Worm (Caenorhabditis elegans) whole organism, L4 larva: ENCODE results near the gene lst-6.

Source experiments
- D1046.2 ChIP-seq: fragments of 200-800 bp; sonication (Bioruptor generic); IDR thresholded peaks from 2 replicates; pipeline ENCODE4 v1.3.6; 2022; ENCODE audit warnings: missing genetic modification characterization, missing compliant biosample characterization
- F26F4.8 ChIP-seq: fragments of 200-800 bp; sonication (Bioruptor generic); conservative IDR thresholded peaks from 2 replicates; pipeline ENCODE4 v1.3.6; 2022; ENCODE audit warnings: missing genetic modification characterization, missing compliant biosample characterization
- F49E8.2 ChIP-seq: sonication (generic microtip); optimal IDR thresholded peaks from 2 replicates; lab custom pipeline; 2016; ENCODE audit warnings: missing compliant biosample characterization, mild to moderate bottlenecking, missing genetic modification characterization, borderline replicate concordance
- R02D3.7 ChIP-seq: fragments of 150-350 bp; sonication (generic microtip); optimal IDR thresholded peaks from 3 replicates; lab custom pipeline; 2014; ENCODE audit warnings: missing biosample characterization, missing genetic modification characterization
- T20F7.1 ChIP-seq: fragments of 200-800 bp; sonication (Bioruptor generic); optimal IDR thresholded peaks from 2 replicates; lab custom pipeline; 2018; ENCODE audit warnings: mild to moderate bottlenecking, missing genetic modification characterization, missing compliant biosample characterization
- T26A8.4 ChIP-seq: fragments of 200-800 bp; sonication (Bioruptor generic); IDR thresholded peaks from 2 replicates; pipeline ENCODE4 v1.3.6; 2022; ENCODE audit warnings: missing genetic modification characterization, missing compliant biosample characterization
- Y105C5A.15 ChIP-seq: fragments of 200-800 bp; sonication (Bioruptor generic); IDR thresholded peaks from 2 replicates; pipeline ENCODE4 v1.3.6; 2022; ENCODE audit warnings: missing genetic modification characterization, missing compliant biosample characterization
- Y75B8A.6 ChIP-seq: fragments of 200-800 bp; sonication (Bioruptor generic); IDR thresholded peaks from 2 replicates; pipeline ENCODE4 v1.3.6; 2022; ENCODE audit warnings: missing genetic modification reagents, missing genetic modification characterization, missing compliant biosample characterization
- aha-1 ChIP-seq: fragments of 150-350 bp; peaks from one replicate; lab custom pipeline; 2014; ENCODE audit warnings: missing biosample characterization, missing genetic modification characterization
- aly-2 ChIP-seq: sonication (generic microtip); optimal IDR thresholded peaks from 2 replicates; lab custom pipeline; 2018; ENCODE audit warnings: missing biosample characterization, missing genetic modification characterization
- ceh-20 ChIP-seq: fragments of 200-800 bp; sonication (Bioruptor generic); IDR thresholded peaks from 2 replicates; pipeline ENCODE4 v1.3.6; 2022; ENCODE audit warnings: missing genetic modification reagents, missing genetic modification characterization, missing compliant biosample characterization
- ceh-44 ChIP-seq: fragments of 200-800 bp; sonication (Bioruptor generic); IDR thresholded peaks from 2 replicates; pipeline ENCODE4 v1.3.6; 2022; ENCODE audit warnings: missing genetic modification reagents, missing genetic modification characterization, missing compliant biosample characterization
- ceh-82 ChIP-seq: sonication (generic microtip); optimal IDR thresholded peaks from 2 replicates; lab custom pipeline; 2017; ENCODE audit warnings: missing biosample characterization, missing genetic modification characterization
- daf-16 ChIP-seq, 3 experiments: sonication (generic microtip); optimal IDR thresholded peaks; 2 replicates each; lab custom pipeline; 2016 to 2017; ENCODE audit warnings: missing genetic modification characterization in 3 of 3, missing genetic modification reagents in 3 of 3, mild to moderate bottlenecking in 2 of 3, missing compliant biosample characterization in 2 of 3, missing biosample characterization in 1 of 3, moderate library complexity in 1 of 3
- dmd-6 ChIP-seq: fragments of 200-800 bp; sonication (Bioruptor generic); IDR thresholded peaks from 2 replicates; pipeline ENCODE4 v1.3.6; 2022; ENCODE audit warnings: missing genetic modification reagents, missing genetic modification characterization, missing compliant biosample characterization
- dmd-8 ChIP-seq: fragments of 200-800 bp; sonication (Bioruptor generic); IDR thresholded peaks from 2 replicates; pipeline ENCODE4 v1.3.6; 2022; ENCODE audit warnings: missing genetic modification characterization, missing compliant biosample characterization
- dmd-9 ChIP-seq: fragments of 200-800 bp; sonication (Bioruptor generic); IDR thresholded peaks from 2 replicates; pipeline ENCODE4 v1.3.6; 2022; ENCODE audit warnings: missing genetic modification reagents, missing genetic modification characterization, missing compliant biosample characterization
- dpl-1 ChIP-seq: fragments of 150-350 bp; optimal IDR thresholded peaks from 2 replicates; lab custom pipeline; 2014; ENCODE audit warnings: missing biosample characterization, missing genetic modification reagents, missing genetic modification characterization
- dve-1 ChIP-seq: sonication (generic microtip); optimal IDR thresholded peaks from 2 replicates; lab custom pipeline; 2017; ENCODE audit warnings: antibody characterized with exemption, mild to moderate bottlenecking, missing genetic modification characterization, missing compliant biosample characterization; ENCODE audit not compliant: insufficient read depth
- egl-43 ChIP-seq: fragments of 200-800 bp; sonication (Bioruptor generic); IDR thresholded peaks from 2 replicates; pipeline ENCODE4 v1.3.6; 2022; ENCODE audit warnings: missing genetic modification reagents, missing genetic modification characterization, missing compliant biosample characterization
- hif-1 ChIP-seq, 2 experiments: sonication (generic microtip); optimal IDR thresholded peaks; 2 replicates each; lab custom pipeline; 2016 to 2017; ENCODE audit warnings: missing compliant biosample characterization in 2 of 2, missing genetic modification characterization in 2 of 2, missing genetic modification reagents in 2 of 2, missing genotype in 2 of 2, mild to moderate bottlenecking in 1 of 2
- hlh-11 ChIP-seq: fragments of 200-800 bp; sonication (Bioruptor generic); optimal IDR thresholded peaks from 2 replicates; lab custom pipeline; 2018; ENCODE audit warnings: mild to moderate bottlenecking, missing genetic modification characterization, missing compliant biosample characterization
- hlh-30 ChIP-seq: sonication (generic microtip); optimal IDR thresholded peaks from 2 replicates; lab custom pipeline; 2017; ENCODE audit warnings: antibody characterized with exemption, mild to moderate bottlenecking, missing genetic modification characterization, missing compliant biosample characterization; ENCODE audit not compliant: insufficient read depth
- hmg-1.1 ChIP-seq: fragments of 200-800 bp; sonication (Bioruptor generic); IDR thresholded peaks from 2 replicates; pipeline ENCODE4 v1.3.6; 2022; ENCODE audit warnings: missing genetic modification reagents, missing genetic modification characterization, missing compliant biosample characterization
- lim-7 ChIP-seq: fragments of 200-800 bp; sonication (Bioruptor generic); IDR thresholded peaks from 2 replicates; pipeline ENCODE4 v1.3.6; 2022; ENCODE audit warnings: missing genetic modification characterization, missing compliant biosample characterization
- lin-1 ChIP-seq: fragments of 200-800 bp; sonication (Bioruptor generic); IDR thresholded peaks from 2 replicates; pipeline ENCODE4 v1.3.6; 2022; ENCODE audit warnings: missing genetic modification reagents, missing genetic modification characterization, missing compliant biosample characterization
- lin-38 ChIP-seq: fragments of 200-800 bp; sonication (Bioruptor generic); IDR thresholded peaks from 2 replicates; pipeline ENCODE4 v1.3.6; 2022; ENCODE audit warnings: missing genetic modification reagents, missing genetic modification characterization, missing compliant biosample characterization
- lsy-2 ChIP-seq, 2 experiments: fragments of 150-350 bp in 1 of 2; sonication (generic microtip) in 1 of 2; optimal IDR thresholded peaks; 2 replicates each; lab custom pipeline; 2014 to 2017; ENCODE audit warnings: missing biosample characterization in 2 of 2, missing genetic modification characterization in 2 of 2
- mdl-1 ChIP-seq, 2 experiments: fragments of 150-350 bp in 1 of 2; sonication (generic microtip) in 1 of 2; optimal IDR thresholded peaks; 2 replicates each; lab custom pipeline; 2014 to 2017; ENCODE audit warnings: missing biosample characterization in 2 of 2, missing genetic modification characterization in 2 of 2
- mep-1 ChIP-seq: fragments of 150-350 bp; sonication (generic microtip); optimal IDR thresholded peaks from 3 replicates; lab custom pipeline; 2014; ENCODE audit warnings: missing biosample characterization, missing genetic modification characterization
- mes-2 ChIP-seq: sonication (generic microtip); optimal IDR thresholded peaks from 2 replicates; lab custom pipeline; 2016; ENCODE audit warnings: missing genotype, mild to moderate bottlenecking, missing genetic modification characterization, missing compliant biosample characterization; ENCODE audit not compliant: poor library complexity, severe bottlenecking
- nhr-10 ChIP-seq: fragments of 150-350 bp; optimal IDR thresholded peaks from 2 replicates; lab custom pipeline; 2014; ENCODE audit warnings: missing biosample characterization, missing genetic modification characterization
- nhr-102 ChIP-seq: sonication (generic microtip); optimal IDR thresholded peaks from 2 replicates; lab custom pipeline; 2016; ENCODE audit warnings: mild to moderate bottlenecking, missing genetic modification characterization, moderate library complexity, missing compliant biosample characterization
- nhr-11 ChIP-seq: fragments of 150-350 bp; optimal IDR thresholded peaks from 2 replicates; lab custom pipeline; 2014; ENCODE audit warnings: missing biosample characterization, missing genetic modification characterization
- nhr-111 ChIP-seq: fragments of 200-800 bp; sonication (Bioruptor generic); optimal IDR thresholded peaks from 2 replicates; lab custom pipeline; 2018; ENCODE audit warnings: mild to moderate bottlenecking, missing genetic modification characterization, missing compliant biosample characterization
- nhr-25 ChIP-seq: sonication (generic microtip); optimal IDR thresholded peaks from 2 replicates; lab custom pipeline; 2017; ENCODE audit warnings: missing genetic modification characterization, mild to moderate bottlenecking, missing compliant biosample characterization, antibody characterized with exemption, moderate library complexity, borderline replicate concordance; ENCODE audit not compliant: insufficient read depth
- nhr-41 ChIP-seq: fragments of 200-800 bp; sonication (Bioruptor generic); IDR thresholded peaks from 2 replicates; pipeline ENCODE4 v1.3.6; 2022; ENCODE audit warnings: missing genetic modification reagents, missing genetic modification characterization, missing compliant biosample characterization
- nhr-42 ChIP-seq: fragments of 200-800 bp; sonication (Bioruptor generic); IDR thresholded peaks from 2 replicates; pipeline ENCODE4 v1.3.6; 2022; ENCODE audit warnings: missing genetic modification characterization, missing compliant biosample characterization
- nhr-6 ChIP-seq: fragments of 150-350 bp; optimal IDR thresholded peaks from 2 replicates; lab custom pipeline; 2014; ENCODE audit warnings: missing biosample characterization, missing genetic modification characterization
- nhr-77 ChIP-seq: fragments of 150-350 bp; optimal IDR thresholded peaks from 2 replicates; lab custom pipeline; 2014; ENCODE audit warnings: missing biosample characterization, missing genetic modification characterization
- pha-4 ChIP-seq, 2 experiments: fragments of 150-350 bp in 1 of 2; fragments of 200-800 bp in 1 of 2; sonication (Bioruptor generic) in 1 of 2; IDR thresholded peaks in 1 of 2; optimal IDR thresholded peaks in 1 of 2; 2 replicates each; pipeline versions ENCODE4 v1.3.6 to Lab custom; 2014 to 2022; ENCODE audit warnings: missing genetic modification characterization in 2 of 2, missing genetic modification reagents in 2 of 2, missing biosample characterization in 1 of 2, missing compliant biosample characterization in 1 of 2
- php-3 ChIP-seq: fragments of 200-800 bp; sonication (Bioruptor generic); IDR thresholded peaks from 2 replicates; pipeline ENCODE4 v1.3.6; 2022; ENCODE audit warnings: missing genetic modification reagents, missing genetic modification characterization, missing compliant biosample characterization
- pqm-1 ChIP-seq: sonication (generic microtip); optimal IDR thresholded peaks from 2 replicates; lab custom pipeline; 2017; ENCODE audit warnings: missing biosample characterization, missing genetic modification characterization
- snpc-4 ChIP-seq: fragments of 150-350 bp; optimal IDR thresholded peaks from 2 replicates; lab custom pipeline; 2014; ENCODE audit warnings: missing biosample characterization, missing genetic modification characterization
- unc-62 ChIP-seq, 3 experiments: fragments of 150-350 bp in 1 of 3; sonication (generic microtip); optimal IDR thresholded peaks in 2 of 3; peaks in 1 of 3; 1 replicate in 1 of 3; 2 replicates in 2 of 3; lab custom pipeline; 2014 to 2017; ENCODE audit warnings: missing biosample characterization in 3 of 3, missing genetic modification characterization in 3 of 3, missing genetic modification reagents in 3 of 3, missing genotype in 1 of 3
- zag-1 ChIP-seq: fragments of 150-350 bp; optimal IDR thresholded peaks from 2 replicates; lab custom pipeline; 2014; ENCODE audit warnings: missing biosample characterization, missing genetic modification characterization
- zip-2 ChIP-seq: fragments of 150-350 bp; optimal IDR thresholded peaks from 2 replicates; lab custom pipeline; 2014; ENCODE audit warnings: missing biosample characterization, missing genetic modification characterization

Gene lst-6

ce11 chrII:7024897-7025852, 2.9 kb upstream of the lst-6 start, which contains the start of gene znf-598:
znf-598 (plus strand) TSS chrII:7025802.
- TF ChIP-seq hif-1 (tag; optimal IDR thresholded peaks at IDR 0.05; lab: Kevin White, UChicago), result peak in 1 of 2 experiments; percentile 6
- no peak for TF ChIP-seq pha-4 (GFP tag; IDR thresholded peaks at IDR 0.05; lab: Robert Waterston, UW)
- TF ChIP-seq pha-4 (tag; optimal IDR thresholded peaks at IDR 0.05; lab: Kevin White, UChicago), result peak; percentile 24
- TF ChIP-seq nhr-41 (GFP tag; lab: Robert Waterston, UW), result no peak
- TF ChIP-seq nhr-10, result no peak
- no peak for TF ChIP-seq dmd-8 (GFP tag; lab: Robert Waterston, UW)
- no peak for TF ChIP-seq Y75B8A.6 (GFP tag; lab: Robert Waterston, UW)
- no peak for TF ChIP-seq nhr-111 (GFP tag; lab: Kevin White, UChicago)
- TF ChIP-seq lim-7 (GFP tag; lab: Robert Waterston, UW), result no peak
- peak; percentile 76 for TF ChIP-seq pqm-1 (tag; lab: Kevin White, UChicago)
- no peak for TF ChIP-seq nhr-25
- no peak for TF ChIP-seq dmd-9 (GFP tag; lab: Robert Waterston, UW)
- TF ChIP-seq dve-1, result peak; percentile 58
- no peak for TF ChIP-seq daf-16 (GFP tag; optimal IDR thresholded peaks at IDR 0.05; lab: Kevin White, UChicago)
- TF ChIP-seq daf-16 (tag; optimal IDR thresholded peaks at IDR 0.05; lab: Kevin White, UChicago), result peak; percentile 74
- TF ChIP-seq nhr-77 (tag; lab: Kevin White, UChicago), result peak; percentile 57
- no peak for TF ChIP-seq T26A8.4 (GFP tag; lab: Robert Waterston, UW)
- peak; percentile 63 for TF ChIP-seq dmd-6 (GFP tag; lab: Robert Waterston, UW)
- peak; percentile 56 for TF ChIP-seq hlh-11 (tag; lab: Kevin White, UChicago)
- TF ChIP-seq ceh-20 (GFP tag; lab: Robert Waterston, UW), result no peak
- no peak for TF ChIP-seq F26F4.8 (GFP tag; lab: Robert Waterston, UW)
- peak; percentile 29 for TF ChIP-seq nhr-11 (tag; lab: Kevin White, UChicago)
- TF ChIP-seq zip-2 (tag; lab: Kevin White, UChicago), result peak; percentile 94
- TF ChIP-seq mdl-1 (tag; optimal IDR thresholded peaks at IDR 0.05; lab: Kevin White, UChicago), result no peak
- peak; percentile 61 for TF ChIP-seq mep-1 (tag; lab: Kevin White, UChicago)
- no peak for TF ChIP-seq R02D3.7 (tag; lab: Kevin White, UChicago)
- TF ChIP-seq nhr-102 (tag; lab: Kevin White, UChicago), result no peak
- TF ChIP-seq hmg-1.1 (GFP tag; lab: Robert Waterston, UW), result no peak
- no peak for TF ChIP-seq aly-2 (tag; lab: Kevin White, UChicago)
- peak; percentile 70 for TF ChIP-seq php-3 (GFP tag; lab: Robert Waterston, UW)
- TF ChIP-seq hlh-30 (tag; lab: Kevin White, UChicago), result peak; percentile 19
- no peak for TF ChIP-seq Y105C5A.15
- TF ChIP-seq aha-1 (tag; lab: Kevin White, UChicago), result peak; percentile 84
- TF ChIP-seq egl-43 (GFP tag; lab: Robert Waterston, UW), result no peak
- TF ChIP-seq ceh-44 (GFP tag; lab: Robert Waterston, UW), result no peak
- no peak for TF ChIP-seq snpc-4 (tag; lab: Kevin White, UChicago)
- TF ChIP-seq T20F7.1 (GFP tag; lab: Kevin White, UChicago), result peak; percentile 67
- no peak for TF ChIP-seq zag-1
- TF ChIP-seq lsy-2 (tag; optimal IDR thresholded peaks at IDR 0.05; lab: Kevin White, UChicago), result peak in 1 of 2 experiments; percentile 83
- TF ChIP-seq F49E8.2 (tag; lab: Kevin White, UChicago), result no peak
- no peak for TF ChIP-seq D1046.2
- peak; percentile 25 for TF ChIP-seq dpl-1 (GFP tag; lab: Kevin White, UChicago)
- peak; percentile 50 for TF ChIP-seq mes-2 (tag; lab: Kevin White, UChicago)
- TF ChIP-seq ceh-82 (tag; lab: Kevin White, UChicago), result no peak
- TF ChIP-seq unc-62 (GFP tag; optimal IDR thresholded peaks at IDR 0.05 in 1 of 2; lab: Kevin White, UChicago), result no peak
- no peak for TF ChIP-seq unc-62 (tag; optimal IDR thresholded peaks at IDR 0.05; lab: Kevin White, UChicago)
- TF ChIP-seq lin-1 (GFP tag; lab: Robert Waterston, UW), result no peak
- peak; percentile 43 for TF ChIP-seq nhr-6 (tag; lab: Kevin White, UChicago)
- TF ChIP-seq lin-38 (GFP tag; lab: Robert Waterston, UW), result peak; percentile 90
- no peak for TF ChIP-seq nhr-42 (GFP tag; lab: Robert Waterston, UW)
